Fruit fly (Drosophila melanogaster): ENCODE measurements around the gene mAcon1.

dm6 chr2L:21166422-21166821, 1.9 kb upstream of the mAcon1 start:
- TF ChIP-seq CG9948 (tag; optimal IDR thresholded peaks at IDR 0.05) (no peak), Ets98B (GFP tag; IDR thresholded peaks at IDR 0.05) (no peak), CG10348 (GFP tag; IDR thresholded peaks at IDR 0.05) (no peak), D1 (tag; optimal IDR thresholded peaks at IDR 0.05) (no peak), Pif1A (GFP tag; optimal IDR thresholded peaks at IDR 0.05) (no peak)
